Worm (Caenorhabditis elegans) whole organism, L4 larva: ENCODE data around the gene gem-1.

Source experiments
- ceh-82 ChIP-seq: sonication (generic microtip); optimal IDR thresholded peaks from 2 replicates; lab custom pipeline; 2017; ENCODE audit warnings: missing biosample characterization, missing genetic modification characterization
- hmg-1.1 ChIP-seq: fragments of 200-800 bp; sonication (Bioruptor generic); IDR thresholded peaks from 2 replicates; pipeline ENCODE4 v1.3.6; 2022; ENCODE audit warnings: missing genetic modification reagents, missing genetic modification characterization, missing compliant biosample characterization
- rbr-2 ChIP-seq: sonication (generic microtip); optimal IDR thresholded peaks from 2 replicates; lab custom pipeline; 2016; ENCODE audit warnings: missing genotype, missing genetic modification characterization, missing compliant biosample characterization
- skn-1 ChIP-seq: fragments of 150-350 bp; optimal IDR thresholded peaks from 2 replicates; lab custom pipeline; 2014; ENCODE audit warnings: missing biosample characterization, missing genetic modification characterization

- TF ChIP-seq rbr-2 (tag; lab: Kevin White, UChicago) (no peak), hmg-1.1 (no peak), skn-1 (tag; lab: Kevin White, UChicago) (no peak), ceh-82 (tag; lab: Kevin White, UChicago) (no peak)
Observed at ce11 chrX:13364897-13365296, 11.9 kb downstream of the gem-1 start, which contains the start of gene C49F8.1.
